Worm (Caenorhabditis elegans): ENCODE data around the gene F53B1.3.

F53B1.3 gene

ce11 chrX:2145629-2146028 is 40.2 kb downstream of the F53B1.3 start, which contains the start of gene dpy-3:
Gene dpy-3 (minus strand): TSS chrX:2145647.
- TF ChIP-seq ref-1 (GFP tag; conservative IDR thresholded peaks at IDR 0.05) (no peak), med-1 (GFP tag; optimal IDR thresholded peaks at IDR 0.05; ENCODE audit: insufficient read depth) (no peak), tab-1 (GFP tag; IDR thresholded peaks at IDR 0.05) (no peak), ztf-23 (GFP tag; IDR thresholded peaks at IDR 0.05) (no peak), ztf-29 (GFP tag; IDR thresholded peaks at IDR 0.05) (no peak), klf-2 (GFP tag; conservative IDR thresholded peaks at IDR 0.05) (no peak), T22C8.4 (GFP tag; IDR thresholded peaks at IDR 0.05) (no peak), flt-1 (GFP tag; IDR thresholded peaks at IDR 0.05) (no peak), cog-1 (tag; optimal IDR thresholded peaks at IDR 0.05) (no peak)

- TF ChIP-seq med-1 (GFP tag; optimal IDR thresholded peaks at IDR 0.05; ENCODE audit: insufficient read depth): no peak
- TF ChIP-seq tab-1 (GFP tag; IDR thresholded peaks at IDR 0.05): no peak
- no peak for TF ChIP-seq T22C8.4 (GFP tag; IDR thresholded peaks at IDR 0.05)
- TF ChIP-seq ztf-29 (GFP tag; IDR thresholded peaks at IDR 0.05): no peak
Measured at ce11 chrX:2150006-2150405, 44.6 kb downstream of the F53B1.3 start, which contains the start of gene npax-2. Gene npax-2 (minus strand): TSS chrX:2150106.

- TF ChIP-seq klf-2 (GFP tag; conservative IDR thresholded peaks at IDR 0.05) (no peak), flt-1 (GFP tag; IDR thresholded peaks at IDR 0.05) (no peak), T22C8.4 (GFP tag; IDR thresholded peaks at IDR 0.05) (no peak), med-1 (GFP tag; optimal IDR thresholded peaks at IDR 0.05; ENCODE audit: insufficient read depth) (no peak), ref-1 (GFP tag; conservative IDR thresholded peaks at IDR 0.05) (no peak), cog-1 (tag; optimal IDR thresholded peaks at IDR 0.05) (no peak), tab-1 (GFP tag; IDR thresholded peaks at IDR 0.05) (no peak), ztf-23 (GFP tag; IDR thresholded peaks at IDR 0.05) (no peak)
Measured at ce11 chrX:2152062-2152461, 46.7 kb downstream of the F53B1.3 start.

- no peak for TF ChIP-seq ref-1 (GFP tag; conservative IDR thresholded peaks at IDR 0.05)
- TF ChIP-seq cog-1 (tag; optimal IDR thresholded peaks at IDR 0.05): no peak
- TF ChIP-seq flt-1 (GFP tag; IDR thresholded peaks at IDR 0.05): no peak
- TF ChIP-seq med-1 (GFP tag; optimal IDR thresholded peaks at IDR 0.05; ENCODE audit: insufficient read depth): no peak
- no peak for TF ChIP-seq tab-1 (GFP tag; IDR thresholded peaks at IDR 0.05)
- TF ChIP-seq T22C8.4 (GFP tag; IDR thresholded peaks at IDR 0.05): no peak
- no peak for TF ChIP-seq ztf-23 (GFP tag; IDR thresholded peaks at IDR 0.05)
- TF ChIP-seq ztf-29 (GFP tag; IDR thresholded peaks at IDR 0.05): no peak
- no peak for TF ChIP-seq klf-2 (GFP tag; conservative IDR thresholded peaks at IDR 0.05)
Measured at ce11 chrX:2153780-2154179, 48.4 kb downstream of the F53B1.3 start.
